Worm (Caenorhabditis elegans): Measurements from ENCODE around the gene oatr-1.

Gene oatr-1

DNA sequence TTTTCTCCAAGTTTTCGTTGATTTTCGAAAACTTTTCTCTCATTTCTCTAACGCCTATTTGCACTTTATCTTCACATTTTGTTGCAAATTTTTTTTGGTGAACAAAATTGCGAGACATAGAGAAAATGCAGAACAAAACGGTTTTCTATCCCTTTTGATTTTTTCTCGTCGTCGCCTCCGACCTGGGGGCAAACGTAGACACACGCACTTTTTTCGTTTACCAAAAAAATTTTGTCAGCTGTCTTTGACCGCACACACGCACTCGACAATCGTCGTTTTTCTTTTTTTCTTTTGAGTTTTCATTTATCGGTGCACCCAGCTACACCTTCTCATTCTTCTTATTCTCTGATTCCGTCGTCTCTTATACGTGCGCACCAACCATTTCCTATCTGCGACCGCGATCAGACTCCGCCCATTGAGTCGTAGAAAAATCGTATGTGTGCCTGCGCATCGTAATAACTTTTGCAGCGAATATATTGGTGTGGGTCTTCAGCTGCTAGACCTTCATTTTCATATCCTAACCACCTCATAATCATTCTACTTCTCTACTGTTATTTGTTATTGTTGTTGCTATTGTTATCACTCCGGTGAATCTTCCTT, 33.6 kb downstream of the oatr-1 start:
- no peak for TF ChIP-seq ham-2 (GFP tag; optimal IDR thresholded peaks at IDR 0.05)
- TF ChIP-seq lin-32 (GFP tag; optimal IDR thresholded peaks at IDR 0.05) = no peak
- no peak for TF ChIP-seq ztf-11 (tag; optimal IDR thresholded peaks at IDR 0.05)
- TF ChIP-seq elt-1 (tag; optimal IDR thresholded peaks at IDR 0.05; ENCODE audit: borderline replicate concordance, insufficient read depth) = peak; percentile 30
- no peak for TF ChIP-seq flh-1 (GFP tag; optimal IDR thresholded peaks at IDR 0.05)
- no peak for TF ChIP-seq zip-8 (tag; optimal IDR thresholded peaks at IDR 0.05)
- TF ChIP-seq unc-62 (GFP tag; optimal IDR thresholded peaks at IDR 0.05) = no peak

DNA sequence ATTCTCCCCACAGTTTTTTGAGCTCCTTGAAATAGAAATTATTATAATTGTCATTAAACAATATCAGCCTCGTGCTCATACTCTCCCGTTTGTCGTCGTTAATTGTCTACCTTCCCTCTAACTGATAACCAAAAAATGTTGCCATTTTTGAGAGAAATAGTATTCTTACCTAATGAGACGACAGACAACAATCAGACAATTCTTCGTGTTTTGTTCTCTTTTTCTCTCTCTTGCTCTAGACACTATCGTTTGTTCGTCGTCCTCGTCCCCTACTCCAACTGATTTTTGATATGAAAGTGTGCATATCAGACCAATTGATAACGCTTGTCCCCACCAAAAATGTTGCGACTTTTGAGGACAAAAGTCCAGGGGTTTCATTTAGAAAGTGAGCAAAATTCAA, 34.4 kb downstream of the oatr-1 start:
- TF ChIP-seq lin-32 (GFP tag; optimal IDR thresholded peaks at IDR 0.05) (no peak), lsy-2 (tag; optimal IDR thresholded peaks at IDR 0.05) (no peak), ceh-43 (GFP tag; optimal IDR thresholded peaks at IDR 0.05) (no peak), mep-1 (tag; optimal IDR thresholded peaks at IDR 0.05) (no peak), ztf-11 (tag; optimal IDR thresholded peaks at IDR 0.05) (no peak), elt-1 (tag; optimal IDR thresholded peaks at IDR 0.05; ENCODE audit: borderline replicate concordance, insufficient read depth) (no peak), sem-2 (GFP tag; optimal IDR thresholded peaks at IDR 0.05) (no peak), snpc-4 (tag; optimal IDR thresholded peaks at IDR 0.05) (no peak), cnd-1 (tag; optimal IDR thresholded peaks at IDR 0.05) (no peak), unc-120 (tag; optimal IDR thresholded peaks at IDR 0.05; ENCODE audit: poor library complexity, severe bottlenecking) (no peak), tbx-8 (GFP tag; optimal IDR thresholded peaks at IDR 0.05) (no peak), ces-1 (GFP tag; optimal IDR thresholded peaks at IDR 0.05) (no peak), elt-3 (tag; optimal IDR thresholded peaks at IDR 0.05) (no peak), lin-13 (tag; optimal IDR thresholded peaks at IDR 0.05) (no peak), sptf-1 (tag; optimal IDR thresholded peaks at IDR 0.05) (no peak)

DNA sequence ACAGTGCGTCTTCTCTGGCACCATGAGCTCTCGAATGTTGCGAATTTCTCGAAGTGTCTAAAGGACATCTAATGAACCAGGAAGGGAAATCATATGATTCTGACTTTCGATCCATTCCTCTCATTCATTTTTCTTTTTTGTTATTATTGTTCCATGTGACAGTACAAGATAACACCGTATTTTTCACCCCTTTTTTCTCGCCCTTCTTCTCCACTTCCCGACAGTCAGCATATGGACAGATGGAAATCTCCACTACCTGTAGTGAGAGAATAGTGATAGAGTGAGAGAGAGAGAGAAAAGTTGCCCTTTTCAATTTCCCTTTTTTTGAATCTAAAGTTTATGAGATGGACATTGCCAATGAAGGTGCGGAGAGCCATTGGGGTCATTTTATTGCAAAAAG, 35.2 kb downstream of the oatr-1 start:
- TF ChIP-seq lin-32 (GFP tag; optimal IDR thresholded peaks at IDR 0.05) (no peak), ceh-43 (GFP tag; optimal IDR thresholded peaks at IDR 0.05) (no peak), elt-1 (tag; optimal IDR thresholded peaks at IDR 0.05; ENCODE audit: borderline replicate concordance, insufficient read depth) (no peak), flh-1 (GFP tag; optimal IDR thresholded peaks at IDR 0.05) (no peak), bed-3 (GFP tag; optimal IDR thresholded peaks at IDR 0.05) (no peak), unc-62 (GFP tag; optimal IDR thresholded peaks at IDR 0.05) (no peak)

DNA sequence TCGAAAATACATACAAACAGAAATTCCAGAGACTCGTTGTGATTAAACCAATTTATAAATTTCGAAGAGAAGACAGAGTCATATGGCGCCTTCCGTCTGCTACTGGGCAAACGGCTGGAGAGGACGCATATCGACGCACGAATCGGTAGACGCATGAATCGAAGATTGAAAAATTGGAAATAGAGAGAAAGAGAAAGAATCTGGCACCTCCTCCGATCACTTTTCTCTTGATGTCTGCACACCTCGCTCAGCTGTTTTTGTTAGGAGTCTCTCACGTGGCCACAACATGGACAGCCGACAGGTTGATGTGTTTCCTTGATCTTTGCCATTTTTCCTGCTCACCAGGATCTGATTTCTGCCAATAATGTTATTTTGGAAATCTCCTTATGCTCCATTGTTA, 35.9 kb downstream of the oatr-1 start:
- TF ChIP-seq ceh-39 (tag; optimal IDR thresholded peaks at IDR 0.05) (no peak), ham-2 (GFP tag; optimal IDR thresholded peaks at IDR 0.05) (no peak), hlh-1 (tag; optimal IDR thresholded peaks at IDR 0.05) (no peak), sem-2 (GFP tag; optimal IDR thresholded peaks at IDR 0.05) (no peak), ceh-83 (GFP tag; optimal IDR thresholded peaks at IDR 0.05) (no peak), ces-1 (GFP tag; optimal IDR thresholded peaks at IDR 0.05) (no peak), elt-1 (tag; optimal IDR thresholded peaks at IDR 0.05; ENCODE audit: borderline replicate concordance, insufficient read depth) (no peak), ceh-43 (GFP tag; optimal IDR thresholded peaks at IDR 0.05) (no peak), ztf-11 (tag; optimal IDR thresholded peaks at IDR 0.05) (no peak), nhr-28 (tag; optimal IDR thresholded peaks at IDR 0.05) (no peak), lin-32 (GFP tag; optimal IDR thresholded peaks at IDR 0.05) (no peak), nhr-2 (tag; optimal IDR thresholded peaks at IDR 0.05) (no peak)

DNA sequence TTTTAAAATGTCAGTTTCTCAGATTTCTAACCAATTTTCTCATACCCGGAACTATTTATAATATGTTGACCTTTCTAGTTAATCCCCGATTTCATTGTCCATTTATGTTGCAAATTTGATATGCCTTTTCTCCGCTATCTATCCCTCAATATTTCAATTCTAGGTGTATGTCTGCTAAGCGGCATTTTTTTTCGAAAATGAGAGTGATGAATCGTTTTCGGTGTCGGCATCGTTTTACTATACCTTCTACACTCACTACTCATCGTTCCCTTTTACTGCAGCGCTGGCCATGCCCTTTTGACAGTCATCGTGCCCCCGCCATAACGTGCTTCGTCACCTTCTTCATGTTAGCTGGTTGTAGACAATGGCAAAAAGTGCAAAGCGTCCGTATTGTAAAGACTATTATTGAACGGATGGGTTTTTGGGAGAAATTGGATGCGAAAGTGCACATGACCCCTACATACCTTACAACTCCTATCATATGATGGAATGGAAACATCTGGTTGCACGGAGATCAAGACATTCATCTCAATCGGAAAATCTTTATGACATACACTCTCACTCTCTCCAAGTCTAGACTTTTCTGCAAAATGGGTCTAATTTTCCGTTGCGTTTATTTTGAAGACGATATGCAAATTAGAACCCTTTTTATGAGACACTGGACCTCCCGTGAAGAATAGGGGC, 36.7 kb downstream of the oatr-1 start:
- TF ChIP-seq ceh-39 (tag; optimal IDR thresholded peaks at IDR 0.05) (no peak), ceh-83 (GFP tag; optimal IDR thresholded peaks at IDR 0.05) (no peak), nhr-12 (tag; optimal IDR thresholded peaks at IDR 0.05) (no peak), elt-1 (tag; optimal IDR thresholded peaks at IDR 0.05; ENCODE audit: borderline replicate concordance, insufficient read depth) (no peak), ces-1 (GFP tag; optimal IDR thresholded peaks at IDR 0.05) (no peak), ham-2 (GFP tag; optimal IDR thresholded peaks at IDR 0.05) (no peak), nhr-76 (tag; optimal IDR thresholded peaks at IDR 0.05) (no peak), mep-1 (tag; optimal IDR thresholded peaks at IDR 0.05) (no peak), unc-62 (GFP tag; optimal IDR thresholded peaks at IDR 0.05) (no peak), tbx-8 (GFP tag; optimal IDR thresholded peaks at IDR 0.05) (no peak), sem-2 (GFP tag; optimal IDR thresholded peaks at IDR 0.05) (no peak), lin-13 (tag; optimal IDR thresholded peaks at IDR 0.05) (no peak)
